Worm (Caenorhabditis elegans): ENCODE data around the gene cutl-15.

Gene cutl-15

DNA sequence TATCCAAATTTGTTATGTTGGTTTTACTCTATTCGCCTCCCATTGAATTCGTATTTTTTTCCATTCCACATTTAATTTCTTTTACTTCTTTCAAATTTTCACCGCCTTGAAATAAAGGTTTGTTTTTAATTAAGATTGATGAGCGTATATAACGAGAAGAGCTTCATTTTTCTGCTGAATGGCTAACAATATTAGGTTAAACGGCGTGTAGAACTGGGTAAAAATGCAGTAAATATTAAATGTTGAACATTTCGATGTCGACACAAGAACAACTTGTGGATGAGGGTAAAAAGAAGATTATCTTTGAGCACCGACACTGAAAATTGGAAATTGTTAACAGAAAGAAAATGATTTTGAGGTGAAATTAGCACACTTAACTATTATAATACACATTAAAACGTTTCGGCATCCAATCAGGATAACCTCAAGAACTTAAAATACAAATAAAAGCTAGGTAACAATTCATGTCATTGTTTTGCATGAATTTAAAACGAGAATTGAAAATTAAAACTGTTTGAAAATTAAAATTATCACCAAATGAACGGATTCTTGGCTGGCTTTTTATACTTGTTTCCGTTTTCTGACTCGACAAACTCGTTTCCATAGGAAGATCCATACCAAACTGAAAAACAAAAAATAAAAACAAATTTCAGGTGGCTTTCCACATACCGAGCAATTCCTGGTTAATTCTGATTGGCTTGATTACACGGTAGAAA lies 8.4 kb downstream of the cutl-15 start:
- TF ChIP-seq ceh-39 (tag; optimal IDR thresholded peaks at IDR 0.05) (no peak), ham-2 (GFP tag; optimal IDR thresholded peaks at IDR 0.05) (no peak), nhr-12 (tag; optimal IDR thresholded peaks at IDR 0.05) (no peak), nhr-76 (tag; optimal IDR thresholded peaks at IDR 0.05) (no peak), ceh-43 (GFP tag; optimal IDR thresholded peaks at IDR 0.05) (no peak), bed-3 (GFP tag; optimal IDR thresholded peaks at IDR 0.05) (no peak), lin-32 (GFP tag; optimal IDR thresholded peaks at IDR 0.05) (no peak), unc-62 (GFP tag; optimal IDR thresholded peaks at IDR 0.05) (no peak), zip-8 (tag; optimal IDR thresholded peaks at IDR 0.05) (no peak), sptf-1 (tag; optimal IDR thresholded peaks at IDR 0.05) (no peak), mep-1 (tag; optimal IDR thresholded peaks at IDR 0.05) (no peak), sem-2 (GFP tag; optimal IDR thresholded peaks at IDR 0.05) (no peak), nhr-28 (tag; optimal IDR thresholded peaks at IDR 0.05) (no peak), drap-1 (GFP tag; optimal IDR thresholded peaks at IDR 0.05) (no peak), unc-39 (tag; optimal IDR thresholded peaks at IDR 0.05) (no peak), blmp-1 (tag; optimal IDR thresholded peaks at IDR 0.05) (no peak), flh-1 (GFP tag; optimal IDR thresholded peaks at IDR 0.05) (no peak)

ce11 chrII:8933693-8934432 lies 13.6 kb downstream of the cutl-15 start, which contains the start of gene T21B10.3:
T21B10.3 (plus strand) TSS chrII:8934382.
- TF ChIP-seq tbx-8 (GFP tag; optimal IDR thresholded peaks at IDR 0.05) (no peak), drap-1 (GFP tag; optimal IDR thresholded peaks at IDR 0.05) (no peak), mls-2 (tag; optimal IDR thresholded peaks at IDR 0.05) (no peak), nhr-76 (tag; optimal IDR thresholded peaks at IDR 0.05) (no peak), M03D4.4 (tag; optimal IDR thresholded peaks at IDR 0.05) (no peak), bed-3 (GFP tag; optimal IDR thresholded peaks at IDR 0.05) (no peak), pha-4 (tag; optimal IDR thresholded peaks at IDR 0.05) (no peak), sptf-1 (tag; optimal IDR thresholded peaks at IDR 0.05) (no peak), ham-2 (GFP tag; optimal IDR thresholded peaks at IDR 0.05) (no peak), sem-2 (GFP tag; optimal IDR thresholded peaks at IDR 0.05) (no peak), unc-120 (tag; optimal IDR thresholded peaks at IDR 0.05; ENCODE audit: poor library complexity, severe bottlenecking) (no peak), lin-32 (GFP tag; optimal IDR thresholded peaks at IDR 0.05) (no peak), ceh-39 (tag; optimal IDR thresholded peaks at IDR 0.05) (no peak), ceh-83 (GFP tag; optimal IDR thresholded peaks at IDR 0.05) (no peak)

DNA sequence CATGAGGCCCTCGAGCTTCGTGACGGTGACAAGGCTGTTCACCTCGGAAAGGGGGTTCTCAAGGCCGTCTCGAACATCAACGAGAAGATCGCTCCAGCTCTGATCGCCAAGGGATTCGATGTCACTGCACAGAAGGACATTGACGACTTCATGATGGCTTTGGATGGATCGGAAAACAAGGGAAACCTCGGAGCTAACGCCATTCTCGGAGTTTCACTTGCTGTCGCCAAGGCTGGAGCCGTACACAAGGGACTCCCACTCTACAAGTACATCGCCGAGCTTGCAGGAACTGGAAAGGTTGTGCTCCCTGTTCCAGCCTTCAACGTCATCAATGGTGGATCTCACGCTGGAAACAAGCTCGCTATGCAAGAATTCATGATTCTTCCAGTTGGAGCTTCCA lies 15.1 kb downstream of the cutl-15 start:
- TF ChIP-seq tbx-8 (GFP tag; optimal IDR thresholded peaks at IDR 0.05) (no peak), cnd-1 (tag; optimal IDR thresholded peaks at IDR 0.05) (no peak), lsy-2 (tag; optimal IDR thresholded peaks at IDR 0.05) (no peak), unc-39 (tag; optimal IDR thresholded peaks at IDR 0.05) (no peak), elt-3 (tag; optimal IDR thresholded peaks at IDR 0.05) (no peak), mls-2 (tag; optimal IDR thresholded peaks at IDR 0.05) (no peak), hlh-1 (tag; optimal IDR thresholded peaks at IDR 0.05) (no peak)

DNA sequence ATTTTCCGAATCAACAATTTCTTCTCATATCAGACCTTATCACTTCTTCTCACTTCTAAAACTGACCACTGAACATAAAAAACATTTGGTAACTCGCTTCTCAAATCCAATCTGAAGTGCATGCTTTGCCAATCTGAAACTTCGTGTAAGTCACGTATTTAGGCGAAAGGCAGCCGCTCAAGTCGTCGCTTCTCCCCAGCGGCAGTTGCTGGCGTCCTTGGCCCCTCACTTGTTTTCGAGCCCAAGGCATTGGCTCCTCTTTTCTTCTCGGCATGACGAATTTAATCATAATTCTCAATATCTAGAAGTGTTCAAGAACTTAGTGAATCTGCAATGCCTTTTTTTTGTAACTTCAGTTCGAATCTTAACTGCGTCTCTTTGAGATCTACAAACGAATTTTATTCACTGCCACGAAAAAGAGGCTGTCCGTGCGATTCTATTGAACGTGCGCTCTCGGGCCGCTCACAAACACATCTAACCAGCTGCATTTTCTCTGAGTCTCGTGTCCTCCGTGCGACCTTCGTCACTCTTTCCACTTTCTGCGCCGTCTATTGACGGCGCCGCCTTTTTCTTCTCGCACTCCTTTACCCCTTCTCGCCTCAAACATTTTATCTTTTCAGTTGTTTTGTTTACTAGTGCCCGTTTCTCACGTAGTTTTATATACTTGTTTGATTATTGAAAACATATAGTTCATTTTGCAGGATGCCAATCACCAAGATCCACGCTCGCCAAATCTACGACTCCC lies 15.9 kb downstream of the cutl-15 start:
- no peak for TF ChIP-seq elt-3 (tag; optimal IDR thresholded peaks at IDR 0.05)

DNA sequence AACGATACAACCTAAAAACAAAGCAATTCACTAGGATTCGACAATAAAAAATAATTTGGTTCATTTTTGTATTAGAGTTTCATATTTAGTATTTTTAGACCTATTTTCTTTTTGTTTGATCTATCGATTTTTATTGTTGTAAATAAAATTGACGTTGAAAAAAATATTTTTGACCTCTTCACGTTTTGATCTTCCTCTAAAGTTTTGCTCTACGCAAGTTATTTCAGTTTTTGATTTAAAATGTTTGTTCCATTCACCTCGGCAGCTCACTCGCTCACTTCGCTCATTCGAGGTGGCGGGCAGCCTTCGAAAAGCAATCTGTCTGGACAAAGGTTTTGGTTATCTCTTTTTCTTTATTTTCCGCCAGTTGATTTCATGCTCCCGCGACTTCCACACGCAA lies 16.7 kb downstream of the cutl-15 start, which contains the start of gene enol-1:
enol-1 (plus strand) TSS at position 235 of the 400 bp plus-strand sequence.
- TF ChIP-seq ham-2 (GFP tag; optimal IDR thresholded peaks at IDR 0.05) (no peak), zip-8 (tag; optimal IDR thresholded peaks at IDR 0.05) (no peak), ceh-39 (tag; optimal IDR thresholded peaks at IDR 0.05) (no peak), pha-4 (tag; optimal IDR thresholded peaks at IDR 0.05) (no peak), drap-1 (GFP tag; optimal IDR thresholded peaks at IDR 0.05) (no peak), elt-1 (tag; optimal IDR thresholded peaks at IDR 0.05; ENCODE audit: borderline replicate concordance, insufficient read depth) (no peak), mep-1 (tag; optimal IDR thresholded peaks at IDR 0.05) (no peak), sptf-1 (tag; optimal IDR thresholded peaks at IDR 0.05) (no peak), hlh-1 (tag; optimal IDR thresholded peaks at IDR 0.05) (no peak), cnd-1 (tag; optimal IDR thresholded peaks at IDR 0.05) (no peak), flh-1 (GFP tag; optimal IDR thresholded peaks at IDR 0.05) (no peak), bed-3 (GFP tag; optimal IDR thresholded peaks at IDR 0.05) (no peak), elt-3 (tag; optimal IDR thresholded peaks at IDR 0.05) (no peak), nhr-12 (tag; optimal IDR thresholded peaks at IDR 0.05) (no peak)

Data from whole organism, mixed stage, embryonic.